Fruit fly (Drosophila melanogaster): Measurements from ENCODE around the gene CG1840.

DNA sequence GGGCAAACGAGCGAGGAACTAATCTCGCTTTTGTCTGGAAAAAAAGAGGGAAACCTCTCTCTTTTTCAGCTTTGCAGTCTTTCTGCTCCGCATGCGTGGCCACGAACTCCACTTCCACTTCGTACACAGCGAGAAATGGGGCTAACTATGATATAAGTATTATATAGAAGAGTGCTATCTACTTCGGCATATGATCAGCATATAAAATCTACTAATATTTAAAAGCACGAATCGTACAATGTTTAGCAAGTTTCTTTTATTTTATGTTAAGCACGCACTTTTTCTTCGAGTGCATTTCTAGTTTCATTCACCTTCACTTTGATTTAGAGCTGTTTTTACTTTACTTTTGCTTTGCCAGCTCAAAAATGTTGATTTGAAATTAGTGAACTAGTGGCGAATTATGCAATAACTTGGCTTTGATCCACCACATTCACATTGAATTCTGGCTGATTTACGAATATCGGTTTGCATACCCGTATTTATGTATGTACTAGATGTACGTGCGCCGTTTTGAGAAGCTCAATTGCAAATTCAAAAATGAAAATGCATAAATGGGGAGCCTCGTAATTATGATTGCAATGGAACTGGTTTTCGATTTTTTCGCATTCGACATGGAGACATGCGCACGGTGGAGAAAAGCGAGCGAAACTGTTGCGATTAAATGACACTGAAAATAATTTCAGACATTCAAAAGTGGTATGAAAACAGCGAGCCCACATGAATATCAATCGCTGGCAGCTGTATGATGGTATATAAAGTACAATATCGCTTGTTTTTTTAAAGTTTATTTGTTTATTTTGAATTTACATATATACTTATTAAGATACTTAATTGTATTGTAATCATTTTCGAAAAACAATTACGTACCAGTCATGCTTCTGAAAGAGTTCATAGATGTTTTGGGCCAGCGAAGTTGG, 30.4 kb upstream of the CG1840 start:
- TF ChIP-seq usp (GFP tag; optimal IDR thresholded peaks at IDR 0.05) (no peak), Dll (optimal IDR thresholded peaks at IDR 0.05) (no peak), EcR (GFP tag; optimal IDR thresholded peaks at IDR 0.05) (no peak)
